Worm (Caenorhabditis elegans): ENCODE results near the gene Y6E2A.5.
"Not testable (repeated sequence)": the region's sequence is repeated elsewhere in the genome, so short reads cannot be mapped to it uniquely, and the experiment has no call there.

Y6E2A.5 gene

DNA sequence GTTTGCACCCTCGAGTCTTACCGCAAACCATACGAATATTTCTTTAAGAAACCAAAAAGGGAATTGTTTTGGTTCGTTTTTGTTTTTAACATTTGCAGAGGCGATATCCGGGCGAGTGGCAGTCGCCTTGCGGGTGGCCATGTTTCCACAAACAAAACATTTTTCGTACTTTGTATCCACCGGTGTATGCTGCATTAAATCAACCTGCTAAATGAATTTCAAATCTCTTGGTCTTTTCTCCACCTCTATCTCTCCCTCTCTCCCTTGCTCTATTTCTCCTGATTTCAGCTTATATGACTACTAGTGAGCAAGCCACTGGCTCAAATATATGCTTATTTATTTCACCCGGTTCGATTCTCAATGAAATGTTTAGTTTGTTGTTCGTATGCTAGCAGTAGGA lies 41.2 kb downstream of the Y6E2A.5 start, which contains the start of gene nhr-52:
TSS of gene nhr-52 (plus strand) at position 301 of the 400 bp plus-strand sequence.
- no peak for TF ChIP-seq unc-62 (GFP tag; optimal IDR thresholded peaks at IDR 0.05)

DNA sequence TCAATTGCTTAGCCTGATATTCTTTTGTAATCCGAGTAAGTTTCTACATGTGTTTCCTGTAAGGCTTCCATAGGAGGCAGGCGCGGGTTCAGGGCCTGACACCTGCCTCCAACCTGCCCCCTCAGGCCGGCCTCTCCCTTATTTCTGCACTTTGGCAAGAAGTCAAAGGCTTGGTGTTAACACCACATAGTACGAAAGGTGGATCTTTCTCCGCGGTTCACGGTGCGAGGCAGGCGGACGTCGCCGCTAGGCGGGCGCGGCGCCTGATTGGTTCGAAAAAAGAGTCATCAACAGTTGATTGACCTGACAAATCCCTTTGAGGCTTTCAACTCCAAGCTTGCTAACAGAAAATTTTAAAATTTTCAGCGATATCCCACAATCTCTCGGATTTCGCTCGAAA lies 43.6 kb downstream of the Y6E2A.5 start:
- TF ChIP-seq unc-62 (GFP tag; optimal IDR thresholded peaks at IDR 0.05): no peak

DNA sequence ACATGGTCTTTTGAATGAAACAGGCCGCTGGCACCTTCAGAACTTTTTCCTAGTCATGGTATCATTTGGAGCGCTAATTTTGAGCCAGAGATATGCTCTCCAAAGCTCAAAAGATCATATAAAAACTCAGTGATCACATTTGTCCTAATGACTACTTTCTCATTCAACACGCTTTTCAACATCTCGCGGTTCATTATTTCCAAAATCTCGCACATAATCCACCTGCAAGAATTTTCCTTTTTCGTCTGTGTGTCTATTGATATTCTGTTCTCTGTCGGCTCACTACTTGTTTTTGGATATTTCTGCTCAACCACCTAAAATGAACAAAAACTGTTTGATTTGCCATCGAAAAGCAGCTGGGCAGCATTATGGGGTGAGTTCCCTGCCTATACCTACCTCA lies 44.8 kb downstream of the Y6E2A.5 start, which contains the start of gene nhr-51:
TSS of gene nhr-51 (plus strand) at position 301 of the 400 bp plus-strand sequence.
- TF ChIP-seq unc-62 (GFP tag; optimal IDR thresholded peaks at IDR 0.05): no peak

DNA sequence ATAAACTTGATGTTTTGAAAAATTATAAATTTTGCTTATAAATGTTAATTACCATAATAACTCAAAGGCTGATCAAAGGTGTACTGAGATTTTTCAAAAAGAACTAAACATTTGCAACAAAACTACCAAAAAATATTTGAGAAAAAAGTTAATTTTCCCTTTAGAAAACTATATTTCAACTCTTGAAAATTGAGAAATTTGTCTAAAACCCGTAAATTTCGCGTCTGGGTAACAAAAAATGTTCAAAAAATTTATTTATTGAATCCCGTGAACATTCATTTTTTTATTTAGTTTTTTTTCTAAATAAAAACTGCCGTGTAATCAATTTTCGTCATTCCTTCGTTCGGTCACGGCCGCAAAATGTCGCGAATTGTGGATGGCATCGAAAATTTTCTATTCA lies 48.3 kb downstream of the Y6E2A.5 start, which contains the start of gene K06B4.15:
TSS of gene K06B4.15 (plus strand) at position 301 of the 400 bp plus-strand sequence.
- not testable (repeated sequence) for TF ChIP-seq unc-62 (GFP tag; optimal IDR thresholded peaks at IDR 0.05)

DNA sequence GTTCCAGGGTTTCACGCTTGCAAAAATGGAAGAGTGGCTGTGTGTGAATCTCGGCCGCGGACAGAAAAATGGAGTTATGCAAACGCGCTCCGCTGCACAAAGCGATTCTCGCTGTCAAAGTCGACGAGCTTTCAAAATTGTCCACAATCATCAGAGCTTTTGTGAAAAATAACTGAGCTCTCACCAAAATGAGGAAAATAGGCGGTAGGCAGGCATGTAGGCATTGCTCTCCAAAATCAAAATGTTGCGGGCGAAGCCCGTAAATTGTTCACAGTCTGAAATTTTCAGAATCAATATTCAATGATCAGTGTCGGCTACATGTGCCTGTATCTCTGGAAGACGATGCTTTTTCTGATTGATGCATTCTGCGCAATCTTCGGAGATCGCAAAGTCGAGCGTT lies 49.6 kb downstream of the Y6E2A.5 start, which contains the start of gene K06B4.4:
TSS of gene K06B4.4 (plus strand) at position 301 of the 400 bp plus-strand sequence.
- TF ChIP-seq unc-62 (GFP tag; optimal IDR thresholded peaks at IDR 0.05): no peak

DNA sequence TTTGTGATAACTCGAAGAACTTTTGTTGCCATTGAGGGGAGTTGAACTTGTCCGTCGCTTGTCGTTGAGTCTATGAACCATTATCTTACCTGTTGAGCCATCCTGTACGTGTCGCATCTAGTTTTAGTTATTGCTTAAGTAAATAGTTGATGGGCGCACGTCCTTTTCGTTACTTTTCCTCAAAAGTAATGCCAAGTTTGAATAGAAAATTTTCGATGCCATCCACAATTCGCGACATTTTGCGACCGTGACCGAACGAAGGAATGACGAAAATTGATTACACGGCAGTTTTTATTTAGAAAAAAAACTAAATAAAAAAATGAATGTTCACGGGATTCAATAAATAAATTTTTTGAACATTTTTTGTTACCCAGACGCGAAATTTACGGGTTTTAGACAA lies 50.3 kb downstream of the Y6E2A.5 start, which contains the start of gene F53E4.1:
TSS of gene F53E4.1 (minus strand) at position 101 of the 400 bp plus-strand sequence.
- not testable (repeated sequence) for TF ChIP-seq unc-62 (GFP tag; optimal IDR thresholded peaks at IDR 0.05)

DNA sequence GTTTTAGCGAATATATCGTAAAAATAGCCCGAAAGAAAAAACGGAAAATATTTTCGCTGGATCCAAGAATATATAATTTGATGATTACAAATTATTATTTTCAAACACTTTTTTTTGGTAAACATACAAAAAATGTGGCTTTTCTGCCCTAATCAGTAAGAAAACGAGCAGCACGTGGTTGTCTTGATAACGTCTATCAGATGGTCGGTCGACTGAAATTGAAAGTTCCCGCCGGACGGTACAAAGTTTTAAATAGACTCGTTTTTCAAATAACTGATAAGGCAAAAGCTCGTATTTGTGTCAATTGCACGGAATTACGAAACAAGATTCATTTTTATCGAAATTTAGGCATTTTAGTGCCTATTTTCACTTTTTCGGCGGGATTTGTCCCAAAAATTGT lies 51.7 kb downstream of the Y6E2A.5 start:
- TF ChIP-seq unc-62 (GFP tag; optimal IDR thresholded peaks at IDR 0.05): no peak
